Worm (Caenorhabditis elegans) whole organism, late embryonic: ENCODE measurements around the gene Y54G11A.3.

Source experiments
- C08G9.2 ChIP-seq: sonication (generic microtip); optimal IDR thresholded peaks from 2 replicates; lab custom pipeline; 2016; ENCODE audit warnings: mild to moderate bottlenecking, missing genetic modification characterization, moderate library complexity, missing compliant biosample characterization
- C38D4.7 ChIP-seq: fragments of 200-800 bp; sonication (Bioruptor generic); optimal IDR thresholded peaks from 2 replicates; lab custom pipeline; 2018; ENCODE audit warnings: mild to moderate bottlenecking, missing genetic modification characterization, moderate library complexity, missing compliant biosample characterization
- F13H6.1 ChIP-seq: sonication (generic microtip); optimal IDR thresholded peaks from 2 replicates; lab custom pipeline; 2016; ENCODE audit warnings: missing genetic modification characterization, missing compliant biosample characterization
- K09A11.1 ChIP-seq: sonication (generic microtip); optimal IDR thresholded peaks from 2 replicates; lab custom pipeline; 2017; ENCODE audit warnings: antibody characterized with exemption, mild to moderate bottlenecking, missing genetic modification characterization, missing compliant biosample characterization; ENCODE audit not compliant: insufficient read depth
- T23F11.4 ChIP-seq: fragments of 200-800 bp; sonication (Bioruptor generic); optimal IDR thresholded peaks from 2 replicates; lab custom pipeline; 2018; ENCODE audit warnings: mild to moderate bottlenecking, missing genetic modification characterization, missing compliant biosample characterization
- Y22D7AL.16 ChIP-seq: sonication (generic microtip); optimal IDR thresholded peaks from 2 replicates; lab custom pipeline; 2016; ENCODE audit warnings: missing genetic modification characterization, missing compliant biosample characterization
- ceh-14 ChIP-seq: sonication (generic microtip); optimal IDR thresholded peaks from 2 replicates; lab custom pipeline; 2016; ENCODE audit warnings: missing genotype, missing genetic modification characterization, missing compliant biosample characterization
- ceh-19 ChIP-seq: fragments of 200-800 bp; sonication (Bioruptor generic); optimal IDR thresholded peaks from 2 replicates; lab custom pipeline; 2018; ENCODE audit warnings: mild to moderate bottlenecking, missing genetic modification characterization, missing compliant biosample characterization
- ceh-22 ChIP-seq: sonication (generic microtip); optimal IDR thresholded peaks from 2 replicates; lab custom pipeline; 2017; ENCODE audit warnings: missing biosample characterization, missing genetic modification characterization
- ceh-24 ChIP-seq: sonication (generic microtip); optimal IDR thresholded peaks from 2 replicates; lab custom pipeline; 2016; ENCODE audit warnings: mild to moderate bottlenecking, missing genetic modification characterization, missing compliant biosample characterization
- ceh-30 ChIP-seq: fragments of 150-350 bp; optimal IDR thresholded peaks from 2 replicates; lab custom pipeline; 2014; ENCODE audit warnings: missing biosample characterization, missing genetic modification characterization
- ceh-31 ChIP-seq: sonication (generic microtip); optimal IDR thresholded peaks from 2 replicates; lab custom pipeline; 2016; ENCODE audit warnings: missing genetic modification characterization, missing compliant biosample characterization
- ceh-34 ChIP-seq: sonication (generic microtip); optimal IDR thresholded peaks from 2 replicates; lab custom pipeline; 2016; ENCODE audit warnings: mild to moderate bottlenecking, missing genetic modification characterization, missing compliant biosample characterization
- ceh-45 ChIP-seq: fragments of 200-800 bp; sonication (Bioruptor generic); IDR thresholded peaks from 2 replicates; pipeline ENCODE4 v1.3.6; 2022; ENCODE audit warnings: missing genetic modification reagents, missing genetic modification characterization, missing compliant biosample characterization
- che-1 ChIP-seq: sonication (generic microtip); optimal IDR thresholded peaks from 2 replicates; lab custom pipeline; 2016; ENCODE audit warnings: mild to moderate bottlenecking, missing genetic modification characterization, missing compliant biosample characterization
- elt-4 ChIP-seq: sonication (generic microtip); optimal IDR thresholded peaks from 2 replicates; lab custom pipeline; 2016; ENCODE audit warnings: missing genetic modification characterization, missing compliant biosample characterization
- ets-4 ChIP-seq: sonication (generic microtip); optimal IDR thresholded peaks from 2 replicates; lab custom pipeline; 2016; ENCODE audit warnings: missing genetic modification characterization, missing compliant biosample characterization
- hlh-13 ChIP-seq: fragments of 200-800 bp; sonication (Bioruptor generic); optimal IDR thresholded peaks from 2 replicates; lab custom pipeline; 2018; ENCODE audit warnings: mild to moderate bottlenecking, missing genetic modification characterization, missing compliant biosample characterization
- hlh-15 ChIP-seq: sonication (generic microtip); optimal IDR thresholded peaks from 2 replicates; lab custom pipeline; 2016; ENCODE audit warnings: missing genetic modification characterization, missing compliant biosample characterization
- hlh-6 ChIP-seq: sonication (generic microtip); optimal IDR thresholded peaks from 2 replicates; lab custom pipeline; 2016; ENCODE audit warnings: missing genotype, missing genetic modification characterization, missing compliant biosample characterization
- madf-2 ChIP-seq: sonication (generic microtip); optimal IDR thresholded peaks from 2 replicates; lab custom pipeline; 2017; ENCODE audit warnings: missing genetic modification characterization, missing compliant biosample characterization
- mec-3 ChIP-seq: sonication (generic microtip); optimal IDR thresholded peaks from 2 replicates; lab custom pipeline; 2016; ENCODE audit warnings: borderline replicate concordance, missing genetic modification characterization, missing compliant biosample characterization
- nfya-1 ChIP-seq: sonication (generic microtip); optimal IDR thresholded peaks from 2 replicates; lab custom pipeline; 2017; ENCODE audit warnings: missing genetic modification characterization, mild to moderate bottlenecking, missing compliant biosample characterization, antibody characterized with exemption, moderate library complexity
- nhr-11 ChIP-seq: fragments of 150-350 bp; optimal IDR thresholded peaks from 2 replicates; lab custom pipeline; 2014; ENCODE audit warnings: missing biosample characterization, missing genetic modification characterization
- npax-4 ChIP-seq: sonication (generic microtip); optimal IDR thresholded peaks from 2 replicates; lab custom pipeline; 2016; ENCODE audit warnings: missing genetic modification characterization, missing compliant biosample characterization
- odd-2 ChIP-seq: sonication (generic microtip); optimal IDR thresholded peaks from 2 replicates; lab custom pipeline; 2017; ENCODE audit warnings: antibody characterized with exemption, mild to moderate bottlenecking, missing genetic modification characterization, missing compliant biosample characterization
- pha-4 ChIP-seq: fragments of 150-350 bp; optimal IDR thresholded peaks from 2 replicates; lab custom pipeline; 2018; ENCODE audit warnings: missing biosample characterization, missing genetic modification reagents, missing genetic modification characterization
- pros-1 ChIP-seq: fragments of 150-350 bp; optimal IDR thresholded peaks from 2 replicates; lab custom pipeline; 2014; ENCODE audit warnings: missing biosample characterization, missing genetic modification reagents, missing genetic modification characterization
- rnt-1 ChIP-seq: sonication (generic microtip); optimal IDR thresholded peaks from 2 replicates; lab custom pipeline; 2016; ENCODE audit warnings: missing genetic modification characterization, missing compliant biosample characterization
- sdc-2 ChIP-seq: sonication (generic microtip); optimal IDR thresholded peaks from 2 replicates; lab custom pipeline; 2016; ENCODE audit warnings: missing genotype, missing genetic modification characterization, missing compliant biosample characterization
- sox-4 ChIP-seq: sonication (generic microtip); optimal IDR thresholded peaks from 2 replicates; lab custom pipeline; 2017; ENCODE audit warnings: mild to moderate bottlenecking, missing genetic modification characterization, inconsistent platforms, missing compliant biosample characterization
- tbx-7 ChIP-seq: sonication (generic microtip); optimal IDR thresholded peaks from 2 replicates; lab custom pipeline; 2016; ENCODE audit warnings: missing genotype, missing genetic modification characterization, missing compliant biosample characterization
- ttx-3 ChIP-seq: sonication (generic microtip); optimal IDR thresholded peaks from 2 replicates; lab custom pipeline; 2016; ENCODE audit warnings: missing genetic modification reagents, missing genetic modification characterization, missing compliant biosample characterization
- unc-3 ChIP-seq, 2 experiments: fragments of 200-800 bp in 1 of 2; sonication (Bioruptor generic) in 1 of 2; sonication (generic microtip) in 1 of 2; conservative IDR thresholded peaks in 1 of 2; optimal IDR thresholded peaks in 1 of 2; 2 replicates each; pipeline versions ENCODE4 v1.3.6 to Lab custom; 2016 to 2022; ENCODE audit warnings: missing compliant biosample characterization in 2 of 2, missing genetic modification characterization in 2 of 2, missing genetic modification reagents in 1 of 2
- unc-86 ChIP-seq: sonication (generic microtip); optimal IDR thresholded peaks from 2 replicates; lab custom pipeline; 2016; ENCODE audit warnings: missing genetic modification characterization, missing compliant biosample characterization

Gene Y54G11A.3

DNA sequence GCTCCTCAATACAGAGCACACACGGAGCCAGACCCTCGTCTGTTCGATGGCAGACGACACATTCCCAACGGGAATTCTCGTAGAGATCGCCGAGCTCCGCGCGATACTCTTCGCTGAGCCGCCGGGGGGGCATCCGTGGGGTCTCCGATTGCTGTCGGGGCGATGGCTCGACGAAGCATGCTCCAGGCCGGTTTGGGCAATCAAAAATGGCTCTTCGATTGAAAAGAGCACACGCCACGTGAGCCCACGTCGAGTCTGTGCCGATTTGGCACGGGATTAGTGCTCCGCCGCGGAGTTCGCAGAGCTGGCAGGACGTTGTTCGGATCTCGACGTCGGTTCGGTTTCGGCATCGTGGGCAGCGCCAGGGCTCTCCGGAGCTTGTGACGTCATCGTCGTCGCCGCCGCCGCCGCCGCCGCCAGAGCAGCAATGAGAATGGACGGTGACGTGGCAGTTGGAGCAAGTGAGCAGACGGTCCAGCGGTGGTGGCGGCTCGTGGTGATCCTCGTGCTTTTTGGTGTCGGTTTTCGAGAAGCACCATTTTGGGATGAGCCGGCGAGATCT lies 39.1 kb upstream of the Y54G11A.3 start:
- TF ChIP-seq ceh-14 (no peak), mec-3 (tag; lab: Kevin White, UChicago) (no peak), sdc-2 (tag; lab: Kevin White, UChicago) (peak; percentile 17), hlh-15 (tag; lab: Kevin White, UChicago) (no peak), ceh-22 (tag; lab: Kevin White, UChicago) (no peak), hlh-13 (GFP tag; lab: Kevin White, UChicago) (no peak)

DNA sequence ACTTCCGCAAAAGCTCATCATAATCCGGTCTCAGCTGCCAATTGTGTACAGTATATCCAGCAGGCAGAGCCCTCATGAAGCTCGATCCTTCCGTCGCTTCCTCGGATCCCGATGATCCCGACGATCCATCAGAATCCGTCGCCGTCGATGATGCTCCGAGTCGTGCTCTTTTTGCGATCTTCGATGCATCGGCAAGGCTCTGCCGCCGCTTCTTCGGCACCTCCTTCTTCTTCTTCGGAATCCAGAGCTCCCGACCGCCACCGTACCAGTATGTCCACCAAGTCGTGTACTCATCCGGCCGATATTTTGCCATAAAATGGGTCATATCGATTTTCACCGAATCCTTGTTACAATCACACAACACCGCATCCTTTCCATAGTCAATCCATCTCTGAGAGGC lies 36.5 kb upstream of the Y54G11A.3 start:
- no peak for TF ChIP-seq F13H6.1 (tag; lab: Kevin White, UChicago)
- peak; percentile 83 for TF ChIP-seq elt-4 (tag; lab: Kevin White, UChicago)
- no peak for TF ChIP-seq hlh-13 (GFP tag; lab: Kevin White, UChicago)
- TF ChIP-seq ceh-45 (GFP tag; lab: Robert Waterston, UW) = no peak
- TF ChIP-seq npax-4 (tag; lab: Kevin White, UChicago) = no peak
- no peak for TF ChIP-seq ttx-3 (tag; lab: Kevin White, UChicago)
- TF ChIP-seq sox-4 = no peak
- TF ChIP-seq, all 69 proteins: peak for 1

DNA sequence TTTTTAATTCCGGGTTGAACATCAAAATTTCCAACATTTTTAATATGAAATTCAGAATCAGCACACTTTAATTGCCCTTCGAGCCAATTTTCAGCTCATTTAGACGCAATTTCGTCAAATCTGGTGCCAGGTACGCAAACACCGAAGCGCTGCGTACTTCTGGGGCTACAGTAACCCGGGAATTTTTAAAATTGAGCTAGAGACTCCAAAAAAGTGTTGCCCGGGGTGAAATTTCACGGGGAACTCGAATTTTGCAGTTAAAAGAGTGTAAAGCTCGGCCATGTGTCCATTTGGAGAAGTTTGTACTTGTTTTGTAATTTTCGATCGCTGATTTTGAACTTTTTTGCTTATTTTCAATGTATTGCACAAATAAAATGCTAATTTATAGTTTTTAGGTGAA lies 34.2 kb upstream of the Y54G11A.3 start:
- TF ChIP-seq ceh-31 (no peak), elt-4 (tag; lab: Kevin White, UChicago) (no peak), npax-4 (tag; lab: Kevin White, UChicago) (no peak), ceh-14 (no peak), odd-2 (tag; lab: Kevin White, UChicago) (no peak), ceh-22 (tag; lab: Kevin White, UChicago) (no peak), hlh-6 (no peak), pros-1 (no peak), unc-3 (GFP tag; conservative IDR thresholded peaks at IDR 0.05; lab: Robert Waterston, UW) (no peak), unc-3 (tag; optimal IDR thresholded peaks at IDR 0.05; lab: Kevin White, UChicago) (no peak), K09A11.1 (tag; lab: Kevin White, UChicago) (no peak), nfya-1 (tag; lab: Kevin White, UChicago) (no peak), ceh-34 (tag; lab: Kevin White, UChicago) (no peak), unc-86 (no peak), ceh-24 (tag; lab: Kevin White, UChicago) (no peak), nhr-11 (tag; lab: Kevin White, UChicago) (no peak), che-1 (no peak), ceh-19 (GFP tag; lab: Kevin White, UChicago) (no peak)

- no peak for TF ChIP-seq odd-2 (tag; lab: Kevin White, UChicago)
- no peak for TF ChIP-seq ets-4 (tag; lab: Kevin White, UChicago)
- TF ChIP-seq madf-2 (tag; lab: Kevin White, UChicago) = no peak
- no peak for TF ChIP-seq T23F11.4 (GFP tag; lab: Kevin White, UChicago)
- no peak for TF ChIP-seq rnt-1 (tag; lab: Kevin White, UChicago)
- TF ChIP-seq ttx-3 (tag; lab: Kevin White, UChicago) = no peak
- no peak for TF ChIP-seq tbx-7 (tag; lab: Kevin White, UChicago)
- no peak for TF ChIP-seq unc-3 (GFP tag; conservative IDR thresholded peaks at IDR 0.05; lab: Robert Waterston, UW)
- no peak for TF ChIP-seq unc-3 (tag; optimal IDR thresholded peaks at IDR 0.05; lab: Kevin White, UChicago)
- TF ChIP-seq Y22D7AL.16 (tag; lab: Kevin White, UChicago) = no peak
- TF ChIP-seq F13H6.1 (tag; lab: Kevin White, UChicago) = no peak
- no peak for TF ChIP-seq ceh-30
- TF ChIP-seq C08G9.2 (tag; lab: Kevin White, UChicago) = no peak
- TF ChIP-seq nfya-1 (tag; lab: Kevin White, UChicago) = no peak
- TF ChIP-seq ceh-24 (tag; lab: Kevin White, UChicago) = no peak
- no peak for TF ChIP-seq C38D4.7 (GFP tag; lab: Kevin White, UChicago)
- no peak for TF ChIP-seq pha-4 (tag; lab: Kevin White, UChicago)
- TF ChIP-seq che-1 = no peak
- TF ChIP-seq, all 69 proteins: peak for 0
These were observed 32.9 kb upstream of the Y54G11A.3 start, which contains the start of gene jmjd-2 for ce11 chrII:14243503-14243902. Gene jmjd-2, minus strand, starts transcription at chrII:14243603.
